Worm (Caenorhabditis elegans) whole organism, mixed stage, embryonic: Measurements from ENCODE around the gene F37C4.6.

Experiments
- M03D4.4 ChIP-seq: sonication (generic microtip); optimal IDR thresholded peaks from 2 replicates; lab custom pipeline; 2017; ENCODE audit warnings: mild to moderate bottlenecking, missing genetic modification characterization, missing compliant biosample characterization
- blmp-1 ChIP-seq: fragments of 150-350 bp; optimal IDR thresholded peaks from 2 replicates; lab custom pipeline; 2014; ENCODE audit warnings: missing biosample characterization, missing genetic modification characterization
- ceh-39 ChIP-seq: fragments of 150-350 bp; optimal IDR thresholded peaks from 2 replicates; lab custom pipeline; 2014; ENCODE audit warnings: missing biosample characterization, missing genetic modification characterization
- ceh-43 ChIP-seq: fragments of 200-800 bp; sonication (Bioruptor generic); optimal IDR thresholded peaks from 2 replicates; lab custom pipeline; 2018; ENCODE audit warnings: mild to moderate bottlenecking, missing genetic modification characterization, moderate library complexity, missing compliant biosample characterization
- ceh-83 ChIP-seq: fragments of 200-800 bp; sonication (Bioruptor generic); optimal IDR thresholded peaks from 2 replicates; lab custom pipeline; 2018; ENCODE audit warnings: mild to moderate bottlenecking, missing genetic modification characterization, missing compliant biosample characterization
- ces-1 ChIP-seq: fragments of 150-350 bp; optimal IDR thresholded peaks from 2 replicates; lab custom pipeline; 2014; ENCODE audit warnings: missing biosample characterization, missing genetic modification reagents, missing genetic modification characterization
- cnd-1 ChIP-seq: fragments of 200-800 bp; sonication (Bioruptor generic); optimal IDR thresholded peaks from 2 replicates; lab custom pipeline; 2018; ENCODE audit warnings: mild to moderate bottlenecking, missing genetic modification characterization, missing compliant biosample characterization
- drap-1 ChIP-seq: fragments of 200-800 bp; sonication (Bioruptor generic); optimal IDR thresholded peaks from 3 replicates; lab custom pipeline; 2018; ENCODE audit warnings: mild to moderate bottlenecking, missing genetic modification characterization, missing compliant biosample characterization
- elt-1 ChIP-seq: sonication (generic microtip); optimal IDR thresholded peaks from 2 replicates; lab custom pipeline; 2017; ENCODE audit warnings: missing genetic modification characterization, mild to moderate bottlenecking, missing compliant biosample characterization, antibody characterized with exemption, moderate library complexity, borderline replicate concordance; ENCODE audit not compliant: insufficient read depth
- elt-3 ChIP-seq: fragments of 150-350 bp; optimal IDR thresholded peaks from 2 replicates; lab custom pipeline; 2014; ENCODE audit warnings: missing biosample characterization, missing genetic modification characterization
- flh-1 ChIP-seq: fragments of 200-800 bp; sonication (Bioruptor generic); optimal IDR thresholded peaks from 2 replicates; lab custom pipeline; 2018; ENCODE audit warnings: mild to moderate bottlenecking, missing genetic modification characterization, moderate library complexity, missing compliant biosample characterization
- ham-2 ChIP-seq: fragments of 200-800 bp; sonication (Bioruptor generic); optimal IDR thresholded peaks from 2 replicates; lab custom pipeline; 2018; ENCODE audit warnings: mild to moderate bottlenecking, missing genetic modification characterization, missing compliant biosample characterization
- hlh-1 ChIP-seq: fragments of 150-350 bp; optimal IDR thresholded peaks from 2 replicates; lab custom pipeline; 2014; ENCODE audit warnings: missing biosample characterization, missing genetic modification reagents, missing genetic modification characterization
- lin-13 ChIP-seq: fragments of 150-350 bp; optimal IDR thresholded peaks from 2 replicates; lab custom pipeline; 2014; ENCODE audit warnings: missing biosample characterization, missing genetic modification characterization
- lin-32 ChIP-seq: fragments of 200-800 bp; sonication (Bioruptor generic); optimal IDR thresholded peaks from 2 replicates; lab custom pipeline; 2018; ENCODE audit warnings: mild to moderate bottlenecking, missing genetic modification characterization, missing compliant biosample characterization
- lsy-2 ChIP-seq: fragments of 150-350 bp; optimal IDR thresholded peaks from 2 replicates; lab custom pipeline; 2014; ENCODE audit warnings: missing biosample characterization, missing genetic modification characterization
- mab-5 ChIP-seq: fragments of 150-350 bp; optimal IDR thresholded peaks from 2 replicates; lab custom pipeline; 2014; ENCODE audit warnings: missing biosample characterization, missing genetic modification characterization
- mep-1 ChIP-seq: fragments of 150-350 bp; optimal IDR thresholded peaks from 2 replicates; lab custom pipeline; 2017; ENCODE audit warnings: missing biosample characterization, missing genetic modification reagents, missing genetic modification characterization, inconsistent platforms
- mls-2 ChIP-seq: sonication (generic microtip); optimal IDR thresholded peaks from 2 replicates; lab custom pipeline; 2016; ENCODE audit warnings: mild to moderate bottlenecking, missing genetic modification characterization, moderate library complexity, missing compliant biosample characterization
- nhr-12 ChIP-seq: fragments of 150-350 bp; optimal IDR thresholded peaks from 2 replicates; lab custom pipeline; 2014; ENCODE audit warnings: missing biosample characterization, missing genetic modification characterization
- nhr-2 ChIP-seq: fragments of 150-350 bp; optimal IDR thresholded peaks from 2 replicates; lab custom pipeline; 2014; ENCODE audit warnings: missing biosample characterization, missing genetic modification characterization
- nhr-237 ChIP-seq: fragments of 150-350 bp; optimal IDR thresholded peaks from 2 replicates; lab custom pipeline; 2014; ENCODE audit warnings: missing biosample characterization, missing genetic modification characterization
- nhr-28 ChIP-seq: fragments of 150-350 bp; optimal IDR thresholded peaks from 2 replicates; lab custom pipeline; 2014; ENCODE audit warnings: missing biosample characterization, missing genetic modification characterization
- nhr-76 ChIP-seq: sonication (generic microtip); optimal IDR thresholded peaks from 2 replicates; lab custom pipeline; 2017; ENCODE audit warnings: missing biosample characterization, missing genetic modification characterization
- pha-4 ChIP-seq: fragments of 150-350 bp; optimal IDR thresholded peaks from 2 replicates; lab custom pipeline; 2018; ENCODE audit warnings: missing biosample characterization, missing genetic modification reagents, missing genetic modification characterization
- sem-2 ChIP-seq: fragments of 200-800 bp; sonication (Bioruptor generic); optimal IDR thresholded peaks from 2 replicates; lab custom pipeline; 2018; ENCODE audit warnings: mild to moderate bottlenecking, missing genetic modification characterization, missing compliant biosample characterization
- snpc-4 ChIP-seq: fragments of 150-350 bp; optimal IDR thresholded peaks from 2 replicates; lab custom pipeline; 2014; ENCODE audit warnings: missing biosample characterization, missing genetic modification characterization
- tbx-8 ChIP-seq: fragments of 200-800 bp; sonication (Bioruptor generic); optimal IDR thresholded peaks from 2 replicates; lab custom pipeline; 2018; ENCODE audit warnings: mild to moderate bottlenecking, missing genetic modification characterization, moderate library complexity, missing compliant biosample characterization
- zip-8 ChIP-seq: fragments of 150-350 bp; optimal IDR thresholded peaks from 2 replicates; lab custom pipeline; 2014; ENCODE audit warnings: missing biosample characterization, missing genetic modification characterization
- ztf-11 ChIP-seq: fragments of 150-350 bp; optimal IDR thresholded peaks from 2 replicates; lab custom pipeline; 2014; ENCODE audit warnings: missing biosample characterization, missing genetic modification characterization

Gene F37C4.6

ce11 chrIV:3899719-3900554, 21.8 kb upstream of the F37C4.6 start, which contains the start of gene srz-62:
srz-62 (plus strand) TSS chrIV:3900504.
- TF ChIP-seq nhr-237 (tag; lab: Kevin White, UChicago): no peak
- TF ChIP-seq mab-5: no peak
- TF ChIP-seq ceh-83 (GFP tag; lab: Kevin White, UChicago): no peak
- TF ChIP-seq drap-1 (GFP tag; lab: Kevin White, UChicago): no peak
- TF ChIP-seq hlh-1 (tag; lab: Kevin White, UChicago): no peak
- no peak for TF ChIP-seq ham-2 (GFP tag; lab: Kevin White, UChicago)
- no peak for TF ChIP-seq elt-1
- no peak for TF ChIP-seq flh-1 (GFP tag; lab: Kevin White, UChicago)
- no peak for TF ChIP-seq ces-1
- no peak for TF ChIP-seq nhr-28
- TF ChIP-seq mls-2 (tag; lab: Kevin White, UChicago): no peak
- TF ChIP-seq M03D4.4: no peak
- no peak for TF ChIP-seq nhr-12 (tag; lab: Kevin White, UChicago)
- TF ChIP-seq blmp-1 (tag; lab: Kevin White, UChicago): no peak
- TF ChIP-seq mep-1: no peak
- TF ChIP-seq ztf-11 (tag; lab: Kevin White, UChicago): no peak
- TF ChIP-seq lsy-2 (tag; lab: Kevin White, UChicago): no peak
- TF ChIP-seq zip-8: no peak
- no peak for TF ChIP-seq snpc-4 (tag; lab: Kevin White, UChicago)
- TF ChIP-seq, all 35 proteins: peak for 0

ce11 chrIV:3894770-3895169, 16.6 kb upstream of the F37C4.6 start, which contains the start of gene dct-8:
dct-8 (plus strand) TSS chrIV:3895070.
- TF ChIP-seq lin-32 (no peak), hlh-1 (tag; lab: Kevin White, UChicago) (no peak), nhr-237 (tag; lab: Kevin White, UChicago) (no peak), lin-13 (tag; lab: Kevin White, UChicago) (no peak), zip-8 (no peak), mls-2 (tag; lab: Kevin White, UChicago) (no peak), elt-1 (no peak), ceh-39 (no peak), cnd-1 (no peak), flh-1 (GFP tag; lab: Kevin White, UChicago) (no peak), M03D4.4 (no peak), ceh-43 (no peak), lsy-2 (tag; lab: Kevin White, UChicago) (no peak), ham-2 (GFP tag; lab: Kevin White, UChicago) (no peak), drap-1 (GFP tag; lab: Kevin White, UChicago) (no peak)
- TF ChIP-seq, all 35 proteins: peak for 0

DNA sequence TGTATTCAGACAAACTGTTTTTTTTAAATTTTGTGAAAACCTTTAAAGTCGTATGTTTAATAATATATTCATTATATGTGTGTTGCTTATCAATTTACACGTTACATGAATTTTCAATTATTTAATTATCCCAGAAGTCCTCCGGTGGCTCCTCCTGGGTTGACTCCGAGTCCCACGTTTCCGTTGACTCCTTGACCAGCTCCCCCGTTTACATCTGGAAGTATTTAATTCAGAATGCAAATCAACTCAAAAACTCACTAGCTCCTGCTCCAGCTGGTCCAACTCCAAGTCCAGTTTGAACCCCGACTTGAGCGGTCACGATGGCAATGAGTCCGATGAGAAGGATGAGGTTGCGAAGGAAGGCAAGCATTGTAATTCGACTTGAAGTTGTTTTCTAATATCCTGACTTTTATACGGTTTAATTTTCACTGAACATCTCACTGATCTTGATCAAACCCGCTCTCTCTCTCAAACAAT, 15.9 kb upstream of the F37C4.6 start, which contains the start of gene F56D6.8:
TSS of gene F56D6.8 (minus strand) at position 427 of the 477 bp plus-strand sequence.
- TF ChIP-seq zip-8 (no peak), lsy-2 (tag; lab: Kevin White, UChicago) (no peak), nhr-12 (tag; lab: Kevin White, UChicago) (no peak), flh-1 (GFP tag; lab: Kevin White, UChicago) (no peak), cnd-1 (no peak), mab-5 (no peak), elt-1 (no peak), lin-13 (tag; lab: Kevin White, UChicago) (no peak), ceh-83 (GFP tag; lab: Kevin White, UChicago) (no peak), pha-4 (tag; lab: Kevin White, UChicago) (no peak), sem-2 (GFP tag; lab: Kevin White, UChicago) (no peak), nhr-76 (no peak), mep-1 (no peak)

ce11 chrIV:3892027-3892426, 13.9 kb upstream of the F37C4.6 start, which contains the start of gene F56D6.9:
F56D6.9 (plus strand) TSS chrIV:3892327.
- TF ChIP-seq drap-1 (GFP tag; lab: Kevin White, UChicago): no peak
- no peak for TF ChIP-seq mab-5
- no peak for TF ChIP-seq tbx-8 (GFP tag; lab: Kevin White, UChicago)
- TF ChIP-seq ceh-39: no peak
- no peak for TF ChIP-seq nhr-2 (tag; lab: Kevin White, UChicago)
- TF ChIP-seq ceh-43: no peak
- TF ChIP-seq M03D4.4: no peak
- no peak for TF ChIP-seq blmp-1 (tag; lab: Kevin White, UChicago)
- TF ChIP-seq elt-3: no peak
- no peak for TF ChIP-seq sem-2 (GFP tag; lab: Kevin White, UChicago)
